Worm (Caenorhabditis elegans): ENCODE measurements around the gene str-4.

ce11 chrV:13317911-13318502 lies 21.5 kb downstream of the str-4 start, which contains the start of the genes col-161 and srh-18:
- no peak for TF ChIP-seq sea-1 (GFP tag; conservative IDR thresholded peaks at IDR 0.05)
- TF ChIP-seq pes-1 (GFP tag; IDR thresholded peaks at IDR 0.05), result no peak

Data from whole organism, early embryonic.